Fruit fly (Drosophila melanogaster): ENCODE measurements around the gene mRpL4.

mRpL4 gene

DNA sequence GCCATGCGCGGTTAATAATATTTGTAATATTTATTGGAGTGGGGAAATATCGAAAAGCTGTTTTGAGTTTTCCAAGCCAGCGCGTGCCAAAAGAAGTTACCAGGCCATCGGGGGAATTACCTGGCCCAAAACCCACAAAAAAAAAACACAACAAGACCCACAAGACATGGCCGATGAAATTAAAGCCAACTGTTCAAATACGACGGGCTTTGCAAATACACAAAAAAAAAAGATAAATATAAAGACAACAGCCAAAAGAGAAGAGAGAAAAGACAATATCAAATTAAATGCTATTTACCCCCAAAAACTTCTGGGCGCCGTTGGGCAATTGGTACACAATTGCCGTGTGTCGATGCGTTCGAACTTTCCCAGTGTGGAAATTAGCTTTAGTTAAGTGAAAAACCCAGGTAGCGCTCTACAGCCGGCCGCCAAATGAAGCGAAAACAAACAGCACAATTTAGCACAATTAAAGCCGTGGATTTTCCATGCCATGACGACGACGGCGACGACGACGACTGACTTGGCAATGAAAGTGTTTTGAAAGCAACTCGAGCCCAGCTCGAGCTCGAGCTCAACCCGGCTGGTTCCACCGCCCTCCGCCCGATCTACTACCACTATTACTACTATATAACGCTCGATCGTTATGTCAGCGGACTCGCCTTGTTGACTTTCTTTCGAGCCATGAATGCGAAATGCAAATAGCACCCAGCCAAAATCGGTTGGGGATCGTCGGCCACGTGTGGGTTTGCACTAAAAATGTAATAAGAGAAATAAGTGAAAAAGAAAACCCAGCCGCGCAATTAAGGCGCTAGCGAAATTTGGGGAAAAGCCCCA, 10.9 kb downstream of the mRpL4 start:
- TF ChIP-seq Sox102F (GFP tag; optimal IDR thresholded peaks at IDR 0.05): no peak
- TF ChIP-seq lz (GFP tag; optimal IDR thresholded peaks at IDR 0.05): no peak
- peak; percentile 54 for TF ChIP-seq Eip78C (GFP tag)
- no peak for TF ChIP-seq CG6854 (GFP tag; optimal IDR thresholded peaks at IDR 0.05)
- TF ChIP-seq eg (GFP tag; IDR thresholded peaks at IDR 0.05): 0 out of 3 replicates have a peak, but pooled peaks have one; percentile 15
- peak; percentile 48 for TF ChIP-seq fkh (GFP tag; optimal IDR thresholded peaks at IDR 0.05)

DNA sequence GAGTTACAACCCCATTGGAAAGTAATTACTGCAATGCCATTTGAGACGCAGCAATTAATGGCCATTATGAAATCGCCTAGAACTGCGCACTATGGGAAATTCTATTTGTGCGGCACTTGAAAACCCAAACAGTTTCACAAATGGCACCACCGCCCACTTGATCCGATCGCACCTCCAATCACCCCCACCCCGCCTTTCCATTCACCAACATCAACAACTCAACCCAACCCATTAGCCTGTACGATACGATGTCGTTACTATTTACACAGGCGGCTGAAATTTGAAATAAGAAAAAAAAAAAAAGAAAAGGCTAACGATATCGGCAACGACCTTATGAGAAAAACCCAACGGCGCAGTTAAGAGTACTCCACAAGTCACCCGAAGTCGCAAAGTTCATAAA, 11.8 kb downstream of the mRpL4 start:
- no peak for TF ChIP-seq CG10669 (GFP tag; optimal IDR thresholded peaks at IDR 0.05)
- TF ChIP-seq fkh (GFP tag; optimal IDR thresholded peaks at IDR 0.05): peak; percentile 50

DNA sequence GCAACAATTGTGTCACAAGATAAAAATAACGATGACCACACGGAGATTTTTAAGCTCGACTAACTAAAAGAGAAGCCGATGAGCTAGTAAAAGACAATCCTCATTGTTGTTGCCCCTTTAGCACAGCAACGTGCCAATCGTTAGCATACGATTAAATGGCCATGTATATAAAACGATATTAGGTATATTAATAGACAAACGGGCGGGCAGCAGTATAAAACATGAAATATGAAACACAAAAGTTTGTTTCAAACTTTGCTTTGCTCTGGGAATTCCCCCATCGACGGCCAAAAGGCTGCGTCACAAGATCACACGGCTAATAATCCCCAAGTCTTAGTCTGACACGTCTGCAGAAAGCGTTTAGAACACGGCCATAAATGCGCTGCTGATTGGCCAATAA, 12.5 kb downstream of the mRpL4 start:
- TF ChIP-seq dac (GFP tag; optimal IDR thresholded peaks at IDR 0.05) (no peak), CG6276 (GFP tag; optimal IDR thresholded peaks at IDR 0.05) (no peak), pdm3 (GFP tag; optimal IDR thresholded peaks at IDR 0.05) (no peak), CG32006 (GFP tag; optimal IDR thresholded peaks at IDR 0.05) (no peak), dsx (GFP tag; optimal IDR thresholded peaks at IDR 0.05; ENCODE audit: poor library complexity, severe bottlenecking) (no peak), CG8319 (GFP tag; optimal IDR thresholded peaks at IDR 0.05) (no peak)

DNA sequence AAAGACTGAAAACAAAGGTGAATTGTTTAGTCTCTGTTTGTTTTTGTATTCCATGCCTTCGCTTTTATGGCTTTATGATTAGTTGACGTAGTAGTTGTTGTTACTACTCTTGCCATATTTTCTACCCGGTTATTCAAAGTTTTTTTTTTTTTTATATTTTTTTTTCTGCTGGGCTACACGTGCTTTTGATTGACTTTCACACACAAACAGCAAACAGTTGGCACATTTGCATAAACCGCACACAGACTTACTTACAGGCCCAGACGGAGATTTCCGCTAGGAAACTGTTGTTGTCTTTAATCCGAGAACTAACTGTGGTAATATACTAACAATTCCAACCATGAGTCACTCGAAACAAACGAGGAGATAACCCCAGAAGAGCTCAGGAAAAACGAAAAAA, 13.1 kb downstream of the mRpL4 start:
- TF ChIP-seq fkh (GFP tag; optimal IDR thresholded peaks at IDR 0.05): peak; percentile 14
- TF ChIP-seq CG6854 (GFP tag; optimal IDR thresholded peaks at IDR 0.05): no peak
- TF ChIP-seq CG8119 (GFP tag; IDR thresholded peaks at IDR 0.05): no peak
- no peak for TF ChIP-seq salr (GFP tag; optimal IDR thresholded peaks at IDR 0.05)
- TF ChIP-seq cyc (GFP tag; optimal IDR thresholded peaks at IDR 0.05): no peak
- no peak for TF ChIP-seq Sox15 (GFP tag; optimal IDR thresholded peaks at IDR 0.05)
- TF ChIP-seq CG34406 (GFP tag; optimal IDR thresholded peaks at IDR 0.05): no peak

DNA sequence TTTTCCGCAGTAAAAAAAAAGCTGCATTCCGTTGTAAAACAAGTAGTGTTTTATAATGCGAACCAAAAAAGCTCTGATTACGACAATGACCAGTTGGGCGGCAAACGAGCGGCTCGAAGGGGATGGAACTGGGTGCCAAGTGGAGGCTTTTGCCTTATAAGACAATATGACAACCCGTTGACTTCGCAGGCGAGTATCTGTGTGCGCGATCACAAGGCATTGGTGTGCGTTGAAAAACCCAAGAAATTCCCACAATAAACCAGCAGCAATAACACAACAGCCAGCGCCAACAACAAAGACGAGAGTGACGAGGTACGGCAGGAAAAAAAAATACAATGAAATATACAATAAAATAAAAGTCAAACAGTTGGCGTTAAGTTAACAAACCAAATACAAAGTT, 13.9 kb downstream of the mRpL4 start:
- TF ChIP-seq fkh (GFP tag; optimal IDR thresholded peaks at IDR 0.05) (peak; percentile 62), Gug (GFP tag; IDR thresholded peaks at IDR 0.05) (no peak), salr (GFP tag; optimal IDR thresholded peaks at IDR 0.05) (no peak), Hr38 (GFP tag; optimal IDR thresholded peaks at IDR 0.05) (no peak), CG16779 (tag; optimal IDR thresholded peaks at IDR 0.05) (no peak), net (GFP tag; optimal IDR thresholded peaks at IDR 0.05) (no peak), CG3032 (tag; optimal IDR thresholded peaks at IDR 0.05) (peak; percentile 10), CG11762 (GFP tag; optimal IDR thresholded peaks at IDR 0.05; ENCODE audit: insufficient read depth) (no peak), CG10631 (GFP tag; optimal IDR thresholded peaks at IDR 0.05) (no peak), Smox (GFP tag; optimal IDR thresholded peaks at IDR 0.05) (no peak), esn (GFP tag; optimal IDR thresholded peaks at IDR 0.05) (no peak), Eip78C (GFP tag) (peak; percentile 60), CG8119 (GFP tag; IDR thresholded peaks at IDR 0.05) (peak; percentile 28; the same call in 2 of the 3 replicates), Sox102F (GFP tag; optimal IDR thresholded peaks at IDR 0.05) (no peak), CG6276 (GFP tag; optimal IDR thresholded peaks at IDR 0.05) (no peak), CG32006 (GFP tag; optimal IDR thresholded peaks at IDR 0.05) (no peak), dsx (GFP tag; optimal IDR thresholded peaks at IDR 0.05; ENCODE audit: poor library complexity, severe bottlenecking) (peak; percentile 53), dac (GFP tag; optimal IDR thresholded peaks at IDR 0.05) (no peak), CG31627 (GFP tag; optimal IDR thresholded peaks at IDR 0.05) (no peak), CG6163 (GFP tag; IDR thresholded peaks at IDR 0.05) (peak; percentile 62), Hr39 (GFP tag; optimal IDR thresholded peaks at IDR 0.05) (no peak), acj6 (GFP tag; optimal IDR thresholded peaks at IDR 0.05) (no peak), fd85E (GFP tag; optimal IDR thresholded peaks at IDR 0.05) (no peak), Ets21C (GFP tag; optimal IDR thresholded peaks at IDR 0.05) (no peak), CG7368 (GFP tag; optimal IDR thresholded peaks at IDR 0.05) (no peak), CG8632 (GFP tag; optimal IDR thresholded peaks at IDR 0.05) (no peak), CG10669 (GFP tag; optimal IDR thresholded peaks at IDR 0.05) (no peak), cyc (GFP tag; optimal IDR thresholded peaks at IDR 0.05) (no peak), Hr4 (GFP tag; optimal IDR thresholded peaks at IDR 0.05) (no peak), CG8319 (GFP tag; optimal IDR thresholded peaks at IDR 0.05) (no peak), CG1621 (tag; optimal IDR thresholded peaks at IDR 0.05) (no peak), topi (GFP tag; optimal IDR thresholded peaks at IDR 0.05) (no peak), lz (GFP tag; optimal IDR thresholded peaks at IDR 0.05) (no peak), pdm3 (GFP tag; optimal IDR thresholded peaks at IDR 0.05) (no peak), CG3919 (GFP tag; optimal IDR thresholded peaks at IDR 0.05) (no peak), fd59A (GFP tag; optimal IDR thresholded peaks at IDR 0.05) (no peak)
